3 fruit fly cellular contexts compared by ENCODE assay signal in the genomic region with DNA sequence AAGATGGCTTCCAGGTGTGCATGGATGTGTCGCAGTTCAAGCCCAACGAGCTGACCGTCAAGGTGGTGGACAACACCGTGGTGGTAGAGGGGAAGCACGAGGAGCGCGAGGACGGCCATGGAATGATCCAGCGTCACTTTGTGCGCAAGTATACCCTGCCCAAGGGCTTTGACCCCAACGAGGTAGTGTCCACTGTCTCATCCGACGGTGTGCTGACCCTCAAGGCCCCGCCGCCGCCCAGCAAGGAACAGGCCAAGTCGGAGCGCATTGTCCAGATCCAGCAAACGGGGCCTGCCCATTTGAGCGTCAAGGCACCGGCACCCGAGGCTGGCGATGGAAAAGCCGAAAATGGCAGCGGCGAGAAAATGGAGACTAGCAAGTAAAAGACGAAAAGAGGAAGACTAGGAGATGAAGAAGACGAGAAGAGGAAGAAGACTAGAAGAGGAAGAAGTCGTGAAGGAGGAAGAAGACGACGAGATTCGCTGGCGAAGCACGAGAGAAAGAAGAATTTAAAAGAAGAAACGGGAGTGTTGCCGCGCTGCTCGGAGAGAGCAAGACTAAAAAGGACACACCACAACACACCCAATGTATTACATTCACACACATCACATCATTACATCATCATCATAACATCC.
TF ChIP-seq lines count a peak whose summit lies in the region.

No protein-coding gene starts in this region.

- TF ChIP-seq CTCF in whole organism, embryonic (GFP tag; optimal IDR thresholded peaks at IDR 0.05; lab: Kevin White, UChicago), result no peak

TF ChIP-seq in whole organism, embryonic, 481 proteins besides CTCF, POLR2A, EP300 and RAD21:
- TF ChIP-seq CG17385 (GFP tag; optimal IDR thresholded peaks at IDR 0.05; lab: Kevin White, UChicago) (peak; percentile 59), CG11560 (tag; IDR thresholded peaks at IDR 0.05; lab: Robert Waterston, UW) (no peak), vvl (GFP tag; IDR thresholded peaks at IDR 0.05; lab: Robert Waterston, UW) (0 out of 2 replicates have a peak, but pooled peaks have one; percentile 9), Med (GFP tag; lab: Kevin White, UChicago) (peak; percentile 44), pnt (GFP tag; optimal IDR thresholded peaks at IDR 0.05; lab: Kevin White, UChicago) (no peak), CG3407 (GFP tag; optimal IDR thresholded peaks at IDR 0.05; lab: Kevin White, UChicago) (no peak), kni (GFP tag; optimal IDR thresholded peaks at IDR 0.05; lab: Kevin White, UChicago) (peak; percentile 53), Sry-δ (GFP tag; optimal IDR thresholded peaks at IDR 0.05; lab: Kevin White, UChicago) (no peak), slbo (GFP tag; IDR thresholded peaks at IDR 0.05; lab: Robert Waterston, UW) (0 out of 2 replicates have a peak, but pooled peaks have one; percentile 16), pzg (GFP tag; optimal IDR thresholded peaks at IDR 0.05; lab: Kevin White, UChicago) (no peak), ftz-f1 (GFP tag; optimal IDR thresholded peaks at IDR 0.05; lab: Kevin White, UChicago) (no peak), CG17328 (GFP tag; IDR thresholded peaks at IDR 0.05; lab: Robert Waterston, UW) (no peak), emc (GFP tag; optimal IDR thresholded peaks at IDR 0.05; lab: Kevin White, UChicago) (no peak)

TF ChIP-seq in whole organism, pupa, 21 proteins besides CTCF, POLR2A, EP300 and RAD21:
- TF ChIP-seq CG10348 (GFP tag; IDR thresholded peaks at IDR 0.05; lab: Robert Waterston, UW), result no peak
- peak; percentile 76 for TF ChIP-seq EcR (GFP tag; optimal IDR thresholded peaks at IDR 0.05; lab: Kevin White, UChicago)
- no peak for TF ChIP-seq CG13204 (GFP tag; optimal IDR thresholded peaks at IDR 0.05; lab: Kevin White, UChicago)
- no peak for TF ChIP-seq Pif1A (GFP tag; optimal IDR thresholded peaks at IDR 0.05; lab: Kevin White, UChicago)

TF ChIP-seq in whole organism, wandering third instar larva, 38 proteins besides CTCF, POLR2A, EP300 and RAD21:
- TF ChIP-seq Hr83 (GFP tag; optimal IDR thresholded peaks at IDR 0.05; lab: Kevin White, UChicago; ENCODE audit: poor library complexity, severe bottlenecking) (no peak), Hr78 (GFP tag; optimal IDR thresholded peaks at IDR 0.05; lab: Kevin White, UChicago) (no peak), psq (GFP tag; optimal IDR thresholded peaks at IDR 0.05; lab: Kevin White, UChicago) (peak; percentile 54)
